Fruit fly (Drosophila melanogaster): ENCODE data around the gene Sec16.
A peak's percentile ranks its signal among the peaks of the same experiment; 100 is the strongest.

Gene Sec16

DNA sequence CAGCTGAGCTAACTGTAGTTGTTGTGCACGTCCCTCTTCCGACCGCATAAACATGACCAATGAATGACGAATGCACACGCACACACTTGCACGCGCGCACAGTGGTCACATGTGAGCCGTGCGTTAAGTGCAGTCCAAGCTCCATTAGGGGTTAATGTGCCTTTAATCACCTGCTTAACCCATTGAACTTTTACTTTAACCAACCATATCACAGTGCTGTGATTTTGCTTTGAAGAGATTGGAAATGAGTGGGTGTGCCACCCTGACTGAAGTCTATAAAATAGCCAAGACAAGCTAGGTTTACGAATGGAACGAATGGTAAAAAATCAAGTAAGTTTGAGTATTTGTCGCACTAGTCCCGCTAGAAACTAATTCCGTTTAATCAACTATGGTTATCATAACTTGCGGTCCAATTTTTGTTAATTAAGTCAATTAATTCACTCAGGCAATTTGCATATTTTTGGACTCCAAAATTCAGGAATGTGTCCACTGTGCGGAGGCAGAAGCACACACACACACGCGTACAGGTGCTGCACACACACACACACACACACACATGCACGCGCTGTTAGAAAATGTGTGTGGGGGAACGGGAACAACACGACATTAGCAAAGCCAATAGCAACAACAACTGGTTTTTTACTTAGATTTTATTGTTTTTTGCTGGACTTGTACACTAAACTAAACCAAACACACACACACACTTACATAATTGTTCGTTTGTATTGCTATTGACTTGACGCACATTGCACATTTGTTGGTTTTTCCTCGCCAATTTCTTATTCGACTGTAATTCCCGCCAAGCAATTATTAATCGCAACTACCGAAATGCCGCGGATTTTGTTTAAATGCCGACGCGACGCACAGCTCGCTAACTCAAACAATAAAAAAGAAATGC is 4.4 kb upstream of the Sec16 start (continued):
- TF ChIP-seq Lpt (GFP tag; optimal IDR thresholded peaks at IDR 0.05) = no peak
- no peak for TF ChIP-seq CG12155 (GFP tag; optimal IDR thresholded peaks at IDR 0.05)
- peak; percentile 31 to 55 for TF ChIP-seq chif (GFP tag; optimal IDR thresholded peaks at IDR 0.05)
- TF ChIP-seq onecut (GFP tag; IDR thresholded peaks at IDR 0.05) = no peak
- no peak for TF ChIP-seq odd (GFP tag; optimal IDR thresholded peaks at IDR 0.05)
- no peak for TF ChIP-seq YL-1 (GFP tag; optimal IDR thresholded peaks at IDR 0.05)
- TF ChIP-seq CG30020 (tag; optimal IDR thresholded peaks at IDR 0.05) = no peak
- TF ChIP-seq Dref (GFP tag; IDR thresholded peaks at IDR 0.05) = no peak
- TF ChIP-seq D19B (GFP tag; optimal IDR thresholded peaks at IDR 0.05) = no peak
- peak; percentile 25 for TF ChIP-seq CG10431 (GFP tag; optimal IDR thresholded peaks at IDR 0.05)
- peak; percentile 74 for TF ChIP-seq CG4617 (GFP tag; optimal IDR thresholded peaks at IDR 0.05; ENCODE audit: borderline replicate concordance)
- no peak for TF ChIP-seq CG18764 (GFP tag; optimal IDR thresholded peaks at IDR 0.05)
- TF ChIP-seq Optix (GFP tag; IDR thresholded peaks at IDR 0.05) = no peak; the same call in 2 of the 3 replicates
- TF ChIP-seq dmrt99B (tag; optimal IDR thresholded peaks at IDR 0.05) = peak; percentile 67
- no peak for TF ChIP-seq CG8765 (GFP tag; IDR thresholded peaks at IDR 0.05)
- no peak for TF ChIP-seq CG31388 (GFP tag; optimal IDR thresholded peaks at IDR 0.05)
- peak; percentile 49 for TF ChIP-seq CG11398 (GFP tag; optimal IDR thresholded peaks at IDR 0.05)
- TF ChIP-seq Xrp1 (GFP tag; IDR thresholded peaks at IDR 0.05) = peak; percentile 37; the same call in 1 of the 2 replicates
- TF ChIP-seq CG6689 (GFP tag; IDR thresholded peaks at IDR 0.05) = no peak
- peak; percentile 40 for TF ChIP-seq CG3163 (GFP tag; optimal IDR thresholded peaks at IDR 0.05)
- TF ChIP-seq Oaz (GFP tag; IDR thresholded peaks at IDR 0.05) = no peak
- TF ChIP-seq CG6254 (GFP tag; optimal IDR thresholded peaks at IDR 0.05) = peak; percentile 4
- peak; percentile 18 for TF ChIP-seq HmgD (GFP tag; optimal IDR thresholded peaks at IDR 0.05)
- TF ChIP-seq jigr1 (GFP tag; IDR thresholded peaks at IDR 0.05) = no peak
- TF ChIP-seq CG4730 (GFP tag; IDR thresholded peaks at IDR 0.05) = no peak
- no peak for TF ChIP-seq Mad (GFP tag; optimal IDR thresholded peaks at IDR 0.05)
- no peak for TF ChIP-seq lmd (GFP tag; IDR thresholded peaks at IDR 0.05)
- TF ChIP-seq B-H1 (GFP tag; IDR thresholded peaks at IDR 0.05) = no peak
- TF ChIP-seq fu2 (GFP tag; optimal IDR thresholded peaks at IDR 0.05) = no peak
- TF ChIP-seq croc (GFP tag; conservative IDR thresholded peaks at IDR 0.05) = no peak
- TF ChIP-seq CG7786 (GFP tag; optimal IDR thresholded peaks at IDR 0.05) = peak; percentile 32
- 0 out of 2 replicates have a peak, but pooled peaks have one; percentile 12 for TF ChIP-seq CG14014 (GFP tag; IDR thresholded peaks at IDR 0.05)
- TF ChIP-seq abd-A (tag; optimal IDR thresholded peaks at IDR 0.05) = no peak
- TF ChIP-seq CG13894 (tag; optimal IDR thresholded peaks at IDR 0.05) = peak; percentile 43
- peak; percentile 21 for TF ChIP-seq mam (GFP tag; optimal IDR thresholded peaks at IDR 0.05)
- no peak for TF ChIP-seq Sin3A (optimal IDR thresholded peaks at IDR 0.05)
- peak; percentile 15 for TF ChIP-seq en (GFP tag; optimal IDR thresholded peaks at IDR 0.05)
- TF ChIP-seq gfzf (GFP tag; optimal IDR thresholded peaks at IDR 0.05) = no peak
- no peak for TF ChIP-seq nau (GFP tag; optimal IDR thresholded peaks at IDR 0.05)
- TF ChIP-seq tll (GFP tag; optimal IDR thresholded peaks at IDR 0.05) = no peak
- TF ChIP-seq CG30431 (GFP tag; optimal IDR thresholded peaks at IDR 0.05) = peak; percentile 25
- TF ChIP-seq CG4404 (GFP tag; IDR thresholded peaks at IDR 0.05) = peak; percentile 24; the same call in 1 of the 2 replicates
- no peak for TF ChIP-seq rib (GFP tag; IDR thresholded peaks at IDR 0.05)
- peak; percentile 48 for TF ChIP-seq CG12104 (GFP tag; optimal IDR thresholded peaks at IDR 0.05)
- no peak for TF ChIP-seq CG6765 (GFP tag; optimal IDR thresholded peaks at IDR 0.05)
- TF ChIP-seq HLH3B (GFP tag; IDR thresholded peaks at IDR 0.05) = no peak
- TF ChIP-seq CG11093 (GFP tag; IDR thresholded peaks at IDR 0.05) = no peak
- TF ChIP-seq NC2β (GFP tag; optimal IDR thresholded peaks at IDR 0.05) = peak; percentile 23
- TF ChIP-seq CG2202 (tag; optimal IDR thresholded peaks at IDR 0.05) = no peak
- peak; percentile 45 for TF ChIP-seq CG9437 (GFP tag; optimal IDR thresholded peaks at IDR 0.05)
